Worm (Caenorhabditis elegans): ENCODE results near the gene atg-4.2.

ce11 chrIV:11718653-11719052, 50.8 kb downstream of the atg-4.2 start:
- TF ChIP-seq fkh-6 (tag; optimal IDR thresholded peaks at IDR 0.05) (no peak), fkh-10 (GFP tag; optimal IDR thresholded peaks at IDR 0.05) (no peak), rnt-1 (tag; optimal IDR thresholded peaks at IDR 0.05) (no peak), tbx-2 (tag; optimal IDR thresholded peaks at IDR 0.05) (no peak)

Data from whole organism, late embryonic.